Worm (Caenorhabditis elegans): ENCODE data around the gene sma-3.

ce11 chrIII:6895677-6896076 lies 31.9 kb upstream of the sma-3 start:
- no peak for TF ChIP-seq dao-5 (tag; optimal IDR thresholded peaks at IDR 0.05)
- no peak for TF ChIP-seq him-1 (tag; optimal IDR thresholded peaks at IDR 0.05)
